Worm (Caenorhabditis elegans) whole organism, L3 larva: Measurements from ENCODE around the gene fbxb-106.

Experiments used
- R02D3.7 ChIP-seq: fragments of 150-350 bp; optimal IDR thresholded peaks from 2 replicates; lab custom pipeline; 2014; ENCODE audit warnings: missing biosample characterization, missing genetic modification characterization
- aly-2 ChIP-seq: fragments of 150-350 bp; optimal IDR thresholded peaks from 2 replicates; lab custom pipeline; 2014; ENCODE audit warnings: missing biosample characterization, missing genetic modification characterization
- ama-1 ChIP-seq: fragments of 150-350 bp; optimal IDR thresholded peaks from 2 replicates; lab custom pipeline; 2018
- ceh-16 ChIP-seq: sonication (generic microtip); optimal IDR thresholded peaks from 2 replicates; lab custom pipeline; 2017; ENCODE audit warnings: missing biosample characterization, missing genetic modification characterization
- ceh-82 ChIP-seq: fragments of 150-350 bp; optimal IDR thresholded peaks from 2 replicates; lab custom pipeline; 2014; ENCODE audit warnings: missing biosample characterization, missing genetic modification characterization
- ceh-9 ChIP-seq: sonication (generic microtip); optimal IDR thresholded peaks from 2 replicates; lab custom pipeline; 2018; ENCODE audit warnings: missing biosample characterization, missing genetic modification characterization
- daf-12 ChIP-seq: fragments of 150-350 bp; optimal IDR thresholded peaks from 2 replicates; lab custom pipeline; 2014; ENCODE audit warnings: missing biosample characterization, missing genetic modification reagents, missing genetic modification characterization
- egl-27 ChIP-seq: sonication (generic microtip); optimal IDR thresholded peaks from 4 replicates; lab custom pipeline; 2017; ENCODE audit warnings: missing biosample characterization, missing genetic modification reagents, missing genetic modification characterization
- egl-5 ChIP-seq: fragments of 150-350 bp; optimal IDR thresholded peaks from 2 replicates; lab custom pipeline; 2017; ENCODE audit warnings: missing biosample characterization, missing genetic modification reagents, missing genetic modification characterization, inconsistent platforms
- elt-1 ChIP-seq: fragments of 150-350 bp; optimal IDR thresholded peaks from 2 replicates; lab custom pipeline; 2014; ENCODE audit warnings: missing biosample characterization, missing genetic modification characterization
- elt-2 ChIP-seq: sonication (generic microtip); optimal IDR thresholded peaks from 2 replicates; lab custom pipeline; 2016; ENCODE audit warnings: missing genetic modification reagents, mild to moderate bottlenecking, missing genetic modification characterization, missing compliant biosample characterization
- elt-3 ChIP-seq, 3 experiments: fragments of 150-350 bp in 1 of 3; sonication (generic microtip) in 2 of 3; optimal IDR thresholded peaks; 2 replicates in 2 of 3; 4 replicates in 1 of 3; lab custom pipeline; 2014 to 2017; ENCODE audit warnings: missing biosample characterization in 3 of 3, missing genetic modification characterization in 3 of 3
- eor-1 ChIP-seq, 2 experiments: fragments of 150-350 bp; optimal IDR thresholded peaks; 2 replicates each; lab custom pipeline; 2014 to 2018; ENCODE audit warnings: missing biosample characterization in 2 of 2, missing genetic modification characterization in 2 of 2
- fkh-10 ChIP-seq: sonication (generic microtip); optimal IDR thresholded peaks from 2 replicates; lab custom pipeline; 2017; ENCODE audit warnings: missing biosample characterization, missing genetic modification reagents, missing genetic modification characterization
- fkh-2 ChIP-seq: fragments of 150-350 bp; optimal IDR thresholded peaks from 2 replicates; lab custom pipeline; 2014; ENCODE audit warnings: missing biosample characterization, missing genetic modification reagents, missing genetic modification characterization
- fos-1 ChIP-seq: fragments of 150-350 bp; optimal IDR thresholded peaks from 2 replicates; lab custom pipeline; 2014; ENCODE audit warnings: missing biosample characterization, missing genetic modification characterization
- hmg-11 ChIP-seq: sonication (generic microtip); optimal IDR thresholded peaks from 2 replicates; lab custom pipeline; 2016; ENCODE audit warnings: missing genetic modification characterization, missing compliant biosample characterization
- jun-1 ChIP-seq: fragments of 150-350 bp; optimal IDR thresholded peaks from 2 replicates; lab custom pipeline; 2014; ENCODE audit warnings: missing biosample characterization, missing genetic modification reagents, missing genetic modification characterization
- lin-15B ChIP-seq: fragments of 150-350 bp; optimal IDR thresholded peaks from 2 replicates; lab custom pipeline; 2014; ENCODE audit warnings: missing biosample characterization, missing genetic modification characterization
- lin-39 ChIP-seq: fragments of 150-350 bp; optimal IDR thresholded peaks from 2 replicates; lab custom pipeline; 2018; ENCODE audit warnings: missing biosample characterization, missing genetic modification reagents, missing genetic modification characterization
- lsy-12 ChIP-seq: sonication (generic microtip); optimal IDR thresholded peaks from 2 replicates; lab custom pipeline; 2016; ENCODE audit warnings: mild to moderate bottlenecking, missing genetic modification characterization, missing compliant biosample characterization
- mdl-1 ChIP-seq: fragments of 150-350 bp; optimal IDR thresholded peaks from 2 replicates; lab custom pipeline; 2014; ENCODE audit warnings: missing biosample characterization, missing genetic modification characterization
- mml-1 ChIP-seq: fragments of 150-350 bp; sonication (generic microtip); optimal IDR thresholded peaks from 3 replicates; lab custom pipeline; 2014; ENCODE audit warnings: missing biosample characterization, missing genetic modification characterization
- nfya-1 ChIP-seq: sonication (generic microtip); optimal IDR thresholded peaks from 2 replicates; lab custom pipeline; 2017; ENCODE audit warnings: missing genetic modification characterization, mild to moderate bottlenecking, missing compliant biosample characterization, antibody characterized with exemption, moderate library complexity; ENCODE audit not compliant: insufficient read depth
- nhr-11 ChIP-seq: fragments of 150-350 bp; optimal IDR thresholded peaks from 2 replicates; lab custom pipeline; 2014; ENCODE audit warnings: missing biosample characterization, missing genetic modification characterization
- nhr-12 ChIP-seq: fragments of 150-350 bp; optimal IDR thresholded peaks from 2 replicates; lab custom pipeline; 2014; ENCODE audit warnings: missing biosample characterization, missing genetic modification characterization
- nhr-23 ChIP-seq: fragments of 150-350 bp; optimal IDR thresholded peaks from 2 replicates; lab custom pipeline; 2014; ENCODE audit warnings: missing biosample characterization, missing genetic modification reagents, missing genetic modification characterization
- nhr-237 ChIP-seq: fragments of 150-350 bp; optimal IDR thresholded peaks from 2 replicates; lab custom pipeline; 2014; ENCODE audit warnings: missing biosample characterization, missing genetic modification characterization
- nhr-25 ChIP-seq: sonication (generic microtip); optimal IDR thresholded peaks from 2 replicates; lab custom pipeline; 2017; ENCODE audit warnings: missing biosample characterization, missing genetic modification characterization
- nhr-28 ChIP-seq: fragments of 150-350 bp; optimal IDR thresholded peaks from 2 replicates; lab custom pipeline; 2014; ENCODE audit warnings: missing biosample characterization, missing genetic modification characterization
- nhr-43 ChIP-seq: sonication (generic microtip); optimal IDR thresholded peaks from 2 replicates; lab custom pipeline; 2016; ENCODE audit warnings: mild to moderate bottlenecking, missing genetic modification characterization, missing compliant biosample characterization; ENCODE audit not compliant: poor library complexity, severe bottlenecking
- nhr-67 ChIP-seq: fragments of 150-350 bp; optimal IDR thresholded peaks from 2 replicates; lab custom pipeline; 2014; ENCODE audit warnings: missing biosample characterization, missing genetic modification characterization
- nhr-76 ChIP-seq: fragments of 150-350 bp; sonication (generic microtip); optimal IDR thresholded peaks from 5 replicates; lab custom pipeline; 2014; ENCODE audit warnings: missing biosample characterization, missing genetic modification characterization
- nhr-77 ChIP-seq: fragments of 150-350 bp; optimal IDR thresholded peaks from 2 replicates; lab custom pipeline; 2014; ENCODE audit warnings: missing biosample characterization, missing genetic modification characterization
- pha-4 ChIP-seq: fragments of 150-350 bp; optimal IDR thresholded peaks from 2 replicates; lab custom pipeline; 2014; ENCODE audit warnings: missing biosample characterization, missing genetic modification reagents, missing genetic modification characterization
- pqm-1 ChIP-seq: fragments of 150-350 bp; optimal IDR thresholded peaks from 2 replicates; lab custom pipeline; 2017; ENCODE audit warnings: missing biosample characterization, missing genetic modification characterization, inconsistent platforms
- sea-2 ChIP-seq: fragments of 150-350 bp; sonication (generic microtip); optimal IDR thresholded peaks from 4 replicates; lab custom pipeline; 2014; ENCODE audit warnings: missing biosample characterization, missing genetic modification reagents, missing genetic modification characterization
- skn-1 ChIP-seq: fragments of 150-350 bp; optimal IDR thresholded peaks from 2 replicates; lab custom pipeline; 2014; ENCODE audit warnings: missing biosample characterization, missing genetic modification characterization
- snpc-4 ChIP-seq: fragments of 150-350 bp; optimal IDR thresholded peaks from 2 replicates; lab custom pipeline; 2014; ENCODE audit warnings: missing biosample characterization, missing genetic modification characterization
- tbx-2 ChIP-seq: sonication (generic microtip); optimal IDR thresholded peaks from 2 replicates; lab custom pipeline; 2016; ENCODE audit warnings: mild to moderate bottlenecking, missing genetic modification characterization, missing compliant biosample characterization
- unc-39 ChIP-seq: sonication (generic microtip); optimal IDR thresholded peaks from 4 replicates; lab custom pipeline; 2017; ENCODE audit warnings: missing biosample characterization, missing genetic modification characterization
- unc-62 ChIP-seq: fragments of 150-350 bp; sonication (generic microtip); optimal IDR thresholded peaks from 4 replicates; lab custom pipeline; 2014; ENCODE audit warnings: missing biosample characterization, missing genetic modification reagents, missing genetic modification characterization
- zag-1 ChIP-seq: fragments of 150-350 bp; optimal IDR thresholded peaks from 2 replicates; lab custom pipeline; 2014; ENCODE audit warnings: missing biosample characterization, missing genetic modification characterization
- ztf-11 ChIP-seq: fragments of 150-350 bp; optimal IDR thresholded peaks from 2 replicates; lab custom pipeline; 2014; ENCODE audit warnings: missing biosample characterization, missing genetic modification characterization

fbxb-106 gene

ce11 chrII:2747956-2748621, 14.1 kb upstream of the fbxb-106 start:
- TF ChIP-seq unc-62 (GFP tag; lab: Kevin White, UChicago) (peak; percentile 79), nhr-28 (tag; lab: Kevin White, UChicago) (no peak), hmg-11 (tag; lab: Kevin White, UChicago) (peak; percentile 76), elt-2 (tag; lab: Kevin White, UChicago) (no peak), fkh-10 (GFP tag; lab: Kevin White, UChicago) (peak; percentile 31), ztf-11 (no peak), pqm-1 (no peak), tbx-2 (peak; percentile 46), aly-2 (tag; lab: Kevin White, UChicago) (no peak), snpc-4 (tag; lab: Kevin White, UChicago) (peak; percentile 41), elt-1 (tag; lab: Kevin White, UChicago) (no peak), eor-1 (tag; optimal IDR thresholded peaks at IDR 0.05; lab: Kevin White, UChicago) (no peak), nhr-77 (tag; lab: Kevin White, UChicago) (no peak), nhr-25 (tag; lab: Kevin White, UChicago) (no peak), R02D3.7 (tag; lab: Kevin White, UChicago) (peak; percentile 13), zag-1 (tag; lab: Kevin White, UChicago) (peak; percentile 30), nhr-23 (tag; lab: Kevin White, UChicago) (no peak), nhr-12 (tag; lab: Kevin White, UChicago) (no peak), nfya-1 (tag; lab: Kevin White, UChicago) (peak; percentile 81), lin-15B (peak; percentile 41), sea-2 (GFP tag; lab: Kevin White, UChicago) (no peak), lin-39 (peak; percentile 71), mdl-1 (tag; lab: Kevin White, UChicago) (no peak), egl-27 (tag; lab: Kevin White, UChicago) (no peak), fos-1 (tag; lab: Kevin White, UChicago) (no peak), ceh-82 (tag; lab: Kevin White, UChicago) (peak; percentile 26), pha-4 (no peak), egl-5 (tag; lab: Kevin White, UChicago) (peak; percentile 15), elt-3 (tag; optimal IDR thresholded peaks at IDR 0.05; lab: Kevin White, UChicago) (no peak), skn-1 (tag; lab: Kevin White, UChicago) (peak; percentile 10), unc-39 (no peak), nhr-237 (tag; lab: Kevin White, UChicago) (no peak), mml-1 (tag; lab: Kevin White, UChicago) (no peak)

ce11 chrII:2749595-2750048, 12.6 kb upstream of the fbxb-106 start, which contains the start of gene F29A7.4:
Gene F29A7.4, plus strand, starts transcription at chrII:2749998.
- no peak for TF ChIP-seq jun-1 (tag; lab: Kevin White, UChicago)
- TF ChIP-seq elt-2 (tag; lab: Kevin White, UChicago): peak; percentile 64
- TF ChIP-seq ztf-11: no peak
- peak; percentile 58 for TF ChIP-seq pqm-1
- TF ChIP-seq, all 47 proteins: peak for 2

- peak; percentile 14 for TF ChIP-seq elt-2 (tag; lab: Kevin White, UChicago)
- TF ChIP-seq nhr-25 (tag; lab: Kevin White, UChicago): no peak
Measured at ce11 chrII:2751278-2751677, 10.9 kb upstream of the fbxb-106 start.

ce11 chrII:2752536-2752935, 9.7 kb upstream of the fbxb-106 start, which contains the start of gene F29A7.6:
Gene F29A7.6, minus strand, starts transcription at chrII:2752611.
- TF ChIP-seq R02D3.7 (tag; lab: Kevin White, UChicago) (peak; percentile 12), eor-1 (tag; optimal IDR thresholded peaks at IDR 0.05; lab: Kevin White, UChicago) (no peak), nhr-28 (tag; lab: Kevin White, UChicago) (no peak), ama-1 (lab: Kevin White, UChicago) (no peak), egl-27 (tag; lab: Kevin White, UChicago) (no peak), daf-12 (no peak), ztf-11 (no peak), lin-15B (peak; percentile 79), pha-4 (no peak), ceh-82 (tag; lab: Kevin White, UChicago) (no peak), nhr-76 (no peak), sea-2 (GFP tag; lab: Kevin White, UChicago) (no peak), ceh-9 (no peak), fkh-2 (tag; lab: Kevin White, UChicago) (no peak), snpc-4 (tag; lab: Kevin White, UChicago) (peak; percentile 71), lsy-12 (tag; lab: Kevin White, UChicago) (no peak), nhr-237 (tag; lab: Kevin White, UChicago) (no peak), ceh-16 (tag; lab: Kevin White, UChicago) (no peak), elt-2 (tag; lab: Kevin White, UChicago) (peak; percentile 25), nhr-43 (tag; lab: Kevin White, UChicago) (peak; percentile 47), nfya-1 (tag; lab: Kevin White, UChicago) (no peak), pqm-1 (peak; percentile 12), nhr-67 (tag; lab: Kevin White, UChicago) (no peak), lin-39 (peak; percentile 38), elt-1 (tag; lab: Kevin White, UChicago) (no peak), unc-39 (no peak), nhr-23 (tag; lab: Kevin White, UChicago) (peak; percentile 30), nhr-11 (tag; lab: Kevin White, UChicago) (no peak), fos-1 (tag; lab: Kevin White, UChicago) (no peak)
